Worm (Caenorhabditis elegans) whole organism, L1 larva: ENCODE results near the gene phf-31.

ENCODE experiments used
- Y116A8C.19 ChIP-seq: sonication (generic microtip); optimal IDR thresholded peaks from 2 replicates; lab custom pipeline; 2016; ENCODE audit warnings: missing compliant biosample characterization, missing genetic modification characterization, borderline replicate concordance
- alr-1 ChIP-seq: fragments of 200-800 bp; sonication (Bioruptor generic); optimal IDR thresholded peaks from 2 replicates; lab custom pipeline; 2018; ENCODE audit warnings: borderline replicate concordance, mild to moderate bottlenecking, missing genetic modification characterization, missing compliant biosample characterization
- ama-1 ChIP-seq: fragments of 150-350 bp; optimal IDR thresholded peaks from 2 replicates; lab custom pipeline; 2014
- ceh-63 ChIP-seq: fragments of 200-800 bp; sonication (Bioruptor generic); optimal IDR thresholded peaks from 2 replicates; lab custom pipeline; 2018; ENCODE audit warnings: mild to moderate bottlenecking, missing genetic modification characterization, missing compliant biosample characterization
- irx-1 ChIP-seq: sonication (generic microtip); optimal IDR thresholded peaks from 2 replicates; lab custom pipeline; 2016; ENCODE audit warnings: missing genetic modification characterization, missing compliant biosample characterization
- lin-14 ChIP-seq: fragments of 200-800 bp; sonication (Bioruptor generic); optimal IDR thresholded peaks from 2 replicates; lab custom pipeline; 2018; ENCODE audit warnings: mild to moderate bottlenecking, missing genetic modification characterization, moderate library complexity, missing compliant biosample characterization
- lir-3 ChIP-seq: sonication (generic microtip); optimal IDR thresholded peaks from 2 replicates; lab custom pipeline; 2016; ENCODE audit warnings: mild to moderate bottlenecking, missing genetic modification characterization, moderate library complexity, missing compliant biosample characterization; ENCODE audit not compliant: poor library complexity
- mdl-1 ChIP-seq, 2 experiments: fragments of 150-350 bp; optimal IDR thresholded peaks; 2 replicates each; lab custom pipeline; 2014 to 2017; ENCODE audit warnings: missing biosample characterization in 2 of 2, missing genetic modification characterization in 2 of 2, inconsistent platforms in 1 of 2
- nhr-19 ChIP-seq: fragments of 200-800 bp; sonication (Bioruptor generic); conservative IDR thresholded peaks from 2 replicates; pipeline ENCODE4 v1.3.6; 2022; ENCODE audit warnings: missing genetic modification characterization, missing compliant biosample characterization
- nhr-28 ChIP-seq: fragments of 150-350 bp; optimal IDR thresholded peaks from 2 replicates; lab custom pipeline; 2014; ENCODE audit warnings: missing biosample characterization, missing genetic modification characterization
- nhr-76 ChIP-seq: sonication (generic microtip); optimal IDR thresholded peaks from 2 replicates; lab custom pipeline; 2017; ENCODE audit warnings: missing biosample characterization, missing genetic modification characterization
- pax-3 ChIP-seq: fragments of 200-800 bp; sonication (Bioruptor generic); optimal IDR thresholded peaks from 2 replicates; lab custom pipeline; 2018; ENCODE audit warnings: mild to moderate bottlenecking, missing genetic modification characterization, moderate library complexity, missing compliant biosample characterization
- snpc-4 ChIP-seq: fragments of 150-350 bp; optimal IDR thresholded peaks from 2 replicates; lab custom pipeline; 2014; ENCODE audit warnings: missing biosample characterization, missing genetic modification characterization
- ztf-4 ChIP-seq: fragments of 150-350 bp; optimal IDR thresholded peaks from 2 replicates; lab custom pipeline; 2014; ENCODE audit warnings: missing biosample characterization, missing genetic modification characterization

DNA sequence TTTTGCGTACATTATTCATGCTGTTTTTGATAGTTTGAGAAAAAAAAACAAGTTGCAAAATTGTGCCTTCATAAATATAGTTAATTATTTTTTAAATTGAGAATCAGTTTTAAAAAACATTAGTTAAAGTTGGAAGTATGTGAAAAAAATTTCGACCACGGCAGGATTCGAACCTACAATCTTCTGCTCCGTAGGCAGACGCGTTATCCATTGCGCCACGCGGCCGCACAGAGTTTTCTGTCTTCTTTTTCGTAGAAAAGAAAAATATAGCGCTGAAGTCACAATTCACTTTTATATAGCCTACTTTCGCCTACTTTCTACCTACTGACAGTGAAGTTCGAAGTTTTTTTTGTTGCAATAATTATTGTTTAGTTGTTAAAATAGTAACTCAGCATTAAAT is 50.0 kb downstream of the phf-31 start:
- peak; percentile 14; the same call in 1 of the 2 replicates for TF ChIP-seq nhr-19 (GFP tag; lab: Robert Waterston, UW)
- peak; percentile 26 for TF ChIP-seq lin-14 (GFP tag; lab: Kevin White, UChicago)
- no peak for TF ChIP-seq Y116A8C.19 (tag; lab: Kevin White, UChicago)
- no peak for TF ChIP-seq snpc-4
- TF ChIP-seq ceh-63 (GFP tag; lab: Kevin White, UChicago) = no peak
- TF ChIP-seq mdl-1 (tag; optimal IDR thresholded peaks at IDR 0.05; lab: Kevin White, UChicago) = no peak
- no peak for TF ChIP-seq ama-1 (lab: Kevin White, UChicago)
- no peak for TF ChIP-seq alr-1 (tag; lab: Kevin White, UChicago)
- no peak for TF ChIP-seq ztf-4 (tag; lab: Kevin White, UChicago)
- no peak for TF ChIP-seq nhr-28
- TF ChIP-seq nhr-76 (tag; lab: Kevin White, UChicago) = no peak
- no peak for TF ChIP-seq lir-3 (tag; lab: Kevin White, UChicago)
- TF ChIP-seq irx-1 (tag; lab: Kevin White, UChicago) = no peak
- TF ChIP-seq pax-3 (tag; lab: Kevin White, UChicago) = no peak
